Worm (Caenorhabditis elegans): ENCODE results near the gene mtrf-1L.

The mtrf-1L gene

DNA sequence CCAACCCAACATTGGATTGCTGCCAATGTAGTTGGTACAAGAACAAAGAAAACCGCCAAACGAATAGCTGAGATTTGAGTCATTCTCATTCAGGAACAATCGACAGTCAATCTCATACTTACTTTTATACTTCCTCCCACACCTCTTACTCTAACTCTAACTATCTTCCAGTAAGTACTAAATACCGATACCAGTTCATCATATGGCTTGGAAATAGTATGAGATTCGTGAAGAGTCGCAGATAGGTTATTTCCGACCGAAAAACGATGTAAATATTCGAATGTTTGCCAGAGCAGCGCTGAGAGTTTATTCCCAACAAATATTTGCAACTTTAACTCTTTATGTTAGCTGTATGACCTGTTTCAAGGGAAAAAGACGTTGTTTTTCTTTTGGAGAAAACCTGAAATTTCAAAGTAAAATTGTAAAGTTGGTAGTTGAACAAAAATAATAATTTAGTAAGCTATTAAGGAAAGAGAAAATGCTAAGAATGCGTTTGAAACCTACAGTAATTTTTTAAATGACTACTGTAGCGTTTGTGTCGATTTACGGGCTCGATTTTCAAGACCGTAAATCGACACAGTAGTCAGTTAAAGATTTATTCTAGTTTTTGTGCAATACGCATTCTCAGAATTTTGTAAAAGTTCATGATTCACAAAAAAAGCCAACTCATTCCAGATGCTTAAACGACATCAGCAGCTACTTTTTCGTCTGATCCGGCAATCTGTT is at the start of gene mtrf-1L, which contains the start of gene W03F8.6:
TSS of gene mtrf-1L (plus strand) at position 676 of the 726 bp plus-strand sequence.
TSS of gene W03F8.6 (minus strand) at position 101 of the 726 bp plus-strand sequence.
- no peak for TF ChIP-seq php-3 (GFP tag; IDR thresholded peaks at IDR 0.05)
- TF ChIP-seq sdz-12 (GFP tag; optimal IDR thresholded peaks at IDR 0.05) = no peak

ce11 chrIV:5137809-5138208 is 49.1 kb upstream of the mtrf-1L start:
- TF ChIP-seq F49E8.2 (tag; optimal IDR thresholded peaks at IDR 0.05; ENCODE audit: borderline replicate concordance) = no peak
- no peak for TF ChIP-seq madf-5 (GFP tag; IDR thresholded peaks at IDR 0.05)
- TF ChIP-seq mes-2 (tag; optimal IDR thresholded peaks at IDR 0.05; ENCODE audit: poor library complexity, severe bottlenecking) = no peak
- TF ChIP-seq ceh-62 (tag; optimal IDR thresholded peaks at IDR 0.05) = no peak
- peak; percentile 62 for TF ChIP-seq ces-1 (GFP tag; optimal IDR thresholded peaks at IDR 0.05)
- no peak for TF ChIP-seq nhr-25 (tag; optimal IDR thresholded peaks at IDR 0.05; ENCODE audit: borderline replicate concordance, insufficient read depth)
- no peak for TF ChIP-seq ama-1 (optimal IDR thresholded peaks at IDR 0.05)
- no peak for TF ChIP-seq lim-7 (GFP tag; IDR thresholded peaks at IDR 0.05)
- TF ChIP-seq lin-39 (tag; optimal IDR thresholded peaks at IDR 0.05) = no peak
- TF ChIP-seq fkh-10 (GFP tag; optimal IDR thresholded peaks at IDR 0.05) = peak; percentile 95
- no peak for TF ChIP-seq zfp-2 (tag; optimal IDR thresholded peaks at IDR 0.05)
- TF ChIP-seq spr-1 (tag; optimal IDR thresholded peaks at IDR 0.05) = no peak
- peak in 1 of 2 experiments; percentile 24 for TF ChIP-seq lsy-2 (tag; optimal IDR thresholded peaks at IDR 0.05)
- TF ChIP-seq daf-8 (GFP tag; IDR thresholded peaks at IDR 0.05) = no peak
- TF ChIP-seq attf-4 (tag; optimal IDR thresholded peaks at IDR 0.05) = no peak
- TF ChIP-seq nhr-6 (tag; optimal IDR thresholded peaks at IDR 0.05) = no peak
- no peak for TF ChIP-seq sdz-12 (GFP tag; optimal IDR thresholded peaks at IDR 0.05)
- 0 out of 2 replicates have a peak, but pooled peaks have one; percentile 59 for TF ChIP-seq ctbp-1 (GFP tag; IDR thresholded peaks at IDR 0.05)

DNA sequence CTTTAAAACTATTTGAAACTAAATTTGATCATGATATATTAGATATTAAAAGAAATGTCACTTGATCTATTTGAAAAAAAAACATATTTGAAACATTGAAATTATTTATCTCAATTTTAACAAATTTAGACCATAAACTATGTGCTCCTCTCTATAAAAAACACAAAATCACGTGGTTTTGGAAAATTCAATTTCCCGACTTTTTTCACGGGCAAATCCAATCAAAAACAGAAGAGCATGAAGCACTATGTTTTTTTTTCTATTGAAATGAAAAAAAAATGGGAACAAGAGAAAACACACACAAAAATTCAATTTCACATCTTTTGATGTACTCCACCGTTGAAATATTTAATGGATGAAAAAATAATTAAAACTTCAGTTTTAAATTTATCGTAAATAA is 47.8 kb upstream of the mtrf-1L start:
- TF ChIP-seq ctbp-1 (GFP tag; IDR thresholded peaks at IDR 0.05) = 0 out of 2 replicates have a peak, but pooled peaks have one; percentile 22
- TF ChIP-seq ZK546.5 (tag; optimal IDR thresholded peaks at IDR 0.05) = no peak
- peak; percentile 51 for TF ChIP-seq fkh-10 (GFP tag; optimal IDR thresholded peaks at IDR 0.05)
- TF ChIP-seq ces-1 (GFP tag; optimal IDR thresholded peaks at IDR 0.05) = peak; percentile 63
- no peak for TF ChIP-seq nhr-41 (GFP tag; IDR thresholded peaks at IDR 0.05)
- peak in 1 of 2 experiments; percentile 14 for TF ChIP-seq lsy-2 (tag; optimal IDR thresholded peaks at IDR 0.05)

DNA sequence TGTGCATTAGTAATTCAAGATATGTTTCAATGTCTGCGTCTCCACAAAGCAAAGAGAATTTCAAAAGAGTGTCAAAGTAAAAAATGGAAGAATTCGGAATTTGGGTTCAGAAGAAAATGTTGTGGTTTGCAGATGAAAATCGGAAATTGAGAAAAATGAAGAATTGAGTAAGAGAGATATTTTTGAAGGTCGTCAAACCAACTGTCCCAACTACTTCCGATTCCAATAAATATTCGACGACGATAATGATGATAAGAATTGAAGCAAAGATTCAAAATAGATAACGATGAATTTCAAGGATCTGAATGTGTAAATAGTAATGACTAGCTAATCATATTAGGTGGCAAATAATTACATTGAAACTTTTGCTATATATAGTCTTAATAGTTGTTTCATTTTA is 47.0 kb upstream of the mtrf-1L start:
- TF ChIP-seq vab-7 (GFP tag; IDR thresholded peaks at IDR 0.05) (no peak), unc-62 (GFP tag; optimal IDR thresholded peaks at IDR 0.05 in 1 of 2) (peak in 1 of 2 experiments; percentile 87), unc-62 (tag; optimal IDR thresholded peaks at IDR 0.05) (no peak), aha-1 (tag) (peak; percentile 40)

ce11 chrIV:5149793-5150192 is 37.2 kb upstream of the mtrf-1L start, which contains the start of gene C24D10.5:
Gene C24D10.5 (plus strand): TSS chrIV:5150093.
- TF ChIP-seq daf-12 (tag; optimal IDR thresholded peaks at IDR 0.05) (no peak), unc-62 (GFP tag; optimal IDR thresholded peaks at IDR 0.05 in 1 of 2) (no peak), unc-62 (tag; optimal IDR thresholded peaks at IDR 0.05) (no peak)

- TF ChIP-seq ceh-20 (GFP tag; IDR thresholded peaks at IDR 0.05) = no peak
- TF ChIP-seq snpc-4 (tag; optimal IDR thresholded peaks at IDR 0.05) = no peak
- no peak for TF ChIP-seq unc-130 (GFP tag; optimal IDR thresholded peaks at IDR 0.05)
- TF ChIP-seq madf-9 (GFP tag; conservative IDR thresholded peaks at IDR 0.05) = no peak
- no peak for TF ChIP-seq lsy-2 (tag; optimal IDR thresholded peaks at IDR 0.05)
Observed at ce11 chrIV:5152391-5152790, 34.6 kb upstream of the mtrf-1L start, which contains the start of gene soc-2. Gene soc-2 (minus strand): TSS chrIV:5152491.

Data from whole organism, L4 larva.